Fruit fly (Drosophila melanogaster) whole organism, embryonic: ENCODE results near the gene CG42272.

Experiments
- CG13424 ChIP-seq: fragments of 200-800 bp; sonication (Bioruptor generic); optimal IDR thresholded peaks from 2 replicates; lab custom pipeline; 2019; ENCODE audit warnings: missing biosample characterization, mild to moderate bottlenecking, missing genetic modification characterization, moderate library complexity
- CG15479 ChIP-seq: fragments of 200-800 bp; sonication (Bioruptor generic); optimal IDR thresholded peaks from 3 replicates; lab custom pipeline; 2019; ENCODE audit warnings: missing biosample characterization, mild to moderate bottlenecking, missing genetic modification characterization, moderate library complexity
- CG1603 ChIP-seq: fragments of 200-800 bp; sonication (Bioruptor generic); optimal IDR thresholded peaks from 2 replicates; lab custom pipeline; 2019; ENCODE audit warnings: missing biosample characterization, mild to moderate bottlenecking, missing genetic modification characterization, moderate library complexity
- CG16863 ChIP-seq: fragments of 200-800 bp; sonication (Bioruptor generic); optimal IDR thresholded peaks from 3 replicates; lab custom pipeline; 2016; ENCODE audit warnings: missing biosample characterization, missing genetic modification characterization
- CG18262 ChIP-seq: fragments of 200-800 bp; optimal IDR thresholded peaks from 3 replicates; lab custom pipeline; 2019; ENCODE audit warnings: missing biosample characterization, mild to moderate bottlenecking, missing genetic modification characterization, moderate library complexity
- CG18476 ChIP-seq: fragments of 200-800 bp; sonication (Bioruptor generic); optimal IDR thresholded peaks from 2 replicates; lab custom pipeline; 2016; ENCODE audit warnings: missing biosample characterization, mild to moderate bottlenecking, missing genetic modification characterization
- CG2678 ChIP-seq: fragments of 200-800 bp; sonication (Bioruptor generic); optimal IDR thresholded peaks from 3 replicates; lab custom pipeline; 2019; ENCODE audit warnings: missing biosample characterization, mild to moderate bottlenecking, missing genetic modification characterization, moderate library complexity
- CG2712 ChIP-seq: fragments of 200-800 bp; optimal IDR thresholded peaks from 3 replicates; lab custom pipeline; 2019; ENCODE audit warnings: missing biosample characterization, mild to moderate bottlenecking, missing genetic modification characterization, moderate library complexity
- CG5245 ChIP-seq: fragments of 200-800 bp; sonication (Bioruptor generic); optimal IDR thresholded peaks from 3 replicates; lab custom pipeline; 2016; ENCODE audit warnings: missing biosample characterization, missing genetic modification characterization
- CG6689 ChIP-seq: fragments of 200-800 bp; sonication (Bioruptor generic); IDR thresholded peaks from 2 replicates; pipeline ENCODE4 v1.3.6; 2022; ENCODE audit warnings: missing biosample characterization, missing genetic modification characterization
- CG7372 ChIP-seq: fragments of 200-800 bp; sonication (Bioruptor generic); IDR thresholded peaks from 2 replicates; pipeline ENCODE4 v1.3.6; 2022; ENCODE audit warnings: missing biosample characterization, missing genetic modification characterization
- CG8089 ChIP-seq: fragments of 200-800 bp; sonication (Bioruptor generic); optimal IDR thresholded peaks from 3 replicates; lab custom pipeline; 2016; ENCODE audit warnings: missing biosample characterization, missing genetic modification characterization
- CG8944 ChIP-seq: fragments of 200-800 bp; sonication (Bioruptor generic); optimal IDR thresholded peaks from 3 replicates; lab custom pipeline; 2016; ENCODE audit warnings: missing biosample characterization, missing genetic modification characterization
- CG9215 ChIP-seq: fragments of 200-800 bp; sonication (Bioruptor generic); IDR thresholded peaks from 2 replicates; pipeline ENCODE4 v1.3.6; 2022; ENCODE audit warnings: missing biosample characterization, missing genetic modification characterization
- Ets65A ChIP-seq: fragments of 200-800 bp; sonication (Bioruptor generic); peaks from one replicate; lab custom pipeline; 2016; ENCODE audit warnings: missing biosample characterization, missing genetic modification characterization
- GATAe ChIP-seq: fragments of 200-800 bp; sonication (Bioruptor generic); conservative IDR thresholded peaks from 2 replicates; pipeline ENCODE4 v1.3.6; 2022; ENCODE audit warnings: missing biosample characterization, missing genetic modification characterization
- Hmr ChIP-seq: fragments of 200-800 bp; sonication (Bioruptor generic); optimal IDR thresholded peaks from 3 replicates; lab custom pipeline; 2017; ENCODE audit warnings: mild to moderate bottlenecking, missing biosample characterization, missing genetic modification reagents, missing genetic modification characterization
- Pdp1 ChIP-seq, 2 experiments: fragments of 200-800 bp; sonication (Bioruptor generic); optimal IDR thresholded peaks; 3 replicates each; lab custom pipeline; 2016; ENCODE audit warnings: missing biosample characterization in 2 of 2, missing genetic modification characterization in 2 of 2, mild to moderate bottlenecking in 1 of 2, moderate library complexity in 1 of 2
- Sox102F ChIP-seq: fragments of 200-800 bp; sonication (Bioruptor generic); optimal IDR thresholded peaks from 2 replicates; lab custom pipeline; 2018; ENCODE audit warnings: missing biosample characterization, mild to moderate bottlenecking, missing genetic modification characterization, moderate library complexity
- Ssrp ChIP-seq: fragments of 200-800 bp; sonication (Bioruptor generic); optimal IDR thresholded peaks from 2 replicates; lab custom pipeline; 2018; ENCODE audit warnings: missing biosample characterization, mild to moderate bottlenecking, missing genetic modification characterization, moderate library complexity
- Stat92E ChIP-seq, 3 experiments: fragments of >200 bp in 2 of 3; fragments of 200-800 bp in 1 of 3; sonication (Bioruptor generic) in 1 of 3; optimal IDR thresholded peaks; 2 replicates each; lab custom pipeline; 2017 to 2019; ENCODE audit warnings: missing biosample characterization in 3 of 3, missing genetic modification characterization in 3 of 3, mild to moderate bottlenecking in 1 of 3, moderate library complexity in 1 of 3
- Xrp1 ChIP-seq: fragments of 200-800 bp; sonication (Bioruptor generic); IDR thresholded peaks from 2 replicates; pipeline ENCODE4 v1.3.6; 2022; ENCODE audit warnings: missing biosample characterization, missing genetic modification characterization
- ara ChIP-seq: fragments of 200-800 bp; sonication (Bioruptor generic); IDR thresholded peaks from 2 replicates; pipeline ENCODE4 v1.3.6; 2022; ENCODE audit warnings: missing biosample characterization, missing genetic modification characterization
- chif ChIP-seq, 2 experiments: fragments of 200-800 bp; sonication (Bioruptor generic); optimal IDR thresholded peaks; 3 replicates each; lab custom pipeline; 2016; ENCODE audit warnings: missing biosample characterization in 2 of 2, missing genetic modification characterization in 2 of 2
- chm ChIP-seq: fragments of 200-800 bp; sonication (Bioruptor generic); IDR thresholded peaks from 2 replicates; pipeline ENCODE4 v1.3.6; 2022; ENCODE audit warnings: missing biosample characterization, missing genetic modification characterization
- dmrt11E ChIP-seq: fragments of 200-800 bp; sonication (Bioruptor generic); optimal IDR thresholded peaks from 3 replicates; lab custom pipeline; 2018; ENCODE audit warnings: missing biosample characterization, mild to moderate bottlenecking, missing genetic modification characterization, moderate library complexity
- dmrt99B ChIP-seq: fragments of 200-800 bp; sonication (Bioruptor generic); optimal IDR thresholded peaks from 2 replicates; lab custom pipeline; 2018; ENCODE audit warnings: missing biosample characterization, mild to moderate bottlenecking, missing genetic modification characterization, moderate library complexity
- dpn ChIP-seq, 2 experiments: fragments of 200-800 bp; sonication (Bioruptor generic); optimal IDR thresholded peaks; 3 replicates each; lab custom pipeline; 2016; ENCODE audit warnings: missing biosample characterization in 2 of 2, missing genetic modification characterization in 2 of 2
- ewg ChIP-seq: fragments of 200-800 bp; sonication (Bioruptor generic); optimal IDR thresholded peaks from 3 replicates; lab custom pipeline; 2017; ENCODE audit warnings: mild to moderate bottlenecking, missing biosample characterization, missing genetic modification reagents, missing genetic modification characterization
- exex ChIP-seq: fragments of 200-800 bp; sonication (Bioruptor generic); optimal IDR thresholded peaks from 4 replicates; lab custom pipeline; 2018; ENCODE audit warnings: missing biosample characterization, mild to moderate bottlenecking, missing genetic modification characterization, moderate library complexity
- hkb ChIP-seq, 2 experiments: fragments of 200-800 bp in 1 of 2; fragments of >200 bp in 1 of 2; sonication (Bioruptor generic) in 1 of 2; IDR thresholded peaks in 1 of 2; optimal IDR thresholded peaks in 1 of 2; 2 replicates each; pipeline versions ENCODE4 v1.3.6 to Lab custom; 2017 to 2022; ENCODE audit warnings: missing biosample characterization in 1 of 2, missing genetic modification characterization in 1 of 2
- lmd ChIP-seq: fragments of 200-800 bp; sonication (Bioruptor generic); IDR thresholded peaks from 2 replicates; pipeline ENCODE4 v1.3.6; 2022; ENCODE audit warnings: missing biosample characterization, missing genetic modification characterization
- nom ChIP-seq: fragments of 200-800 bp; sonication (Bioruptor generic); optimal IDR thresholded peaks from 2 replicates; lab custom pipeline; 2017; ENCODE audit warnings: missing biosample characterization, missing genetic modification characterization, mild to moderate bottlenecking, moderate library complexity, missing genetic modification reagents
- pfk ChIP-seq: fragments of 200-800 bp; sonication (Bioruptor generic); optimal IDR thresholded peaks from 2 replicates; lab custom pipeline; 2018; ENCODE audit warnings: missing biosample characterization, mild to moderate bottlenecking, missing genetic modification characterization, moderate library complexity
- phol ChIP-seq: fragments of 200-800 bp; sonication (Bioruptor generic); optimal IDR thresholded peaks from 3 replicates; lab custom pipeline; 2018; ENCODE audit warnings: missing biosample characterization, mild to moderate bottlenecking, missing genetic modification characterization, moderate library complexity
- psq ChIP-seq: fragments of 200-800 bp; sonication (Bioruptor generic); optimal IDR thresholded peaks from 2 replicates; lab custom pipeline; 2017; ENCODE audit warnings: missing biosample characterization, missing genetic modification characterization
- sens-2 ChIP-seq: fragments of 200-800 bp; sonication (Bioruptor generic); IDR thresholded peaks from 2 replicates; pipeline ENCODE4 v1.3.6; 2022; ENCODE audit warnings: missing biosample characterization, missing genetic modification characterization
- so ChIP-seq: fragments of 200-800 bp; sonication (Bioruptor generic); IDR thresholded peaks from 3 replicates; pipeline ENCODE4 v1.3.6; 2022; ENCODE audit warnings: missing biosample characterization, missing genetic modification characterization
- tgo ChIP-seq: fragments of 200-800 bp; sonication (Bioruptor generic); IDR thresholded peaks from 3 replicates; pipeline ENCODE4 v1.3.6; 2022; ENCODE audit warnings: missing biosample characterization, missing genetic modification characterization
- ttk ChIP-seq: fragments of 200-800 bp; sonication (Bioruptor generic); IDR thresholded peaks from 2 replicates; pipeline ENCODE4 v2.1.2; 2022; ENCODE audit warnings: missing biosample characterization, missing genetic modification characterization
- zen2 ChIP-seq: fragments of 200-800 bp; sonication (Bioruptor generic); IDR thresholded peaks from 3 replicates; pipeline ENCODE4 v1.3.6; 2022; ENCODE audit warnings: missing biosample characterization, missing genetic modification characterization; ENCODE audit not compliant: partially characterized antibody
- zf30C ChIP-seq: fragments of 200-800 bp; sonication (Bioruptor generic); optimal IDR thresholded peaks from 3 replicates; lab custom pipeline; 2018; ENCODE audit warnings: missing biosample characterization, mild to moderate bottlenecking, missing genetic modification characterization

CG42272 gene

DNA sequence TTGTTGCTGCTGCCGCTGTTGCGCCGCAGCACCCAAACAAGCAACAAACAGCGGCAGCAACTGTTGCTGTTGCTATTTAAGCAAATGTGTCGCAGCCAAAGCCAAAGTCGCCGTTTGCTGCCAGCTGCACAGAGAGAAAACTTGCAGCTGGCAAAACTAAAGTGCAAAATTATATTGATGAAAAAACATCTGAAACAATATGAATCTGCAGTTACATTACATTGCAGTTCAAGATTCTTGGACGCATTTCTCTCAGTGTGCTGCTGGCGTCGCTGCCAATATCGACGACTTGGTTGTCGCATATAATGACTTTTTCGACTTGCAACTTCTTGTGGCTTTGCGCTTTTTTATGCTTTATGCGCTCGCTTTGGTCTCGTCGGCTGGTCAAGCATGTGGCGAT is 31.4 kb downstream of the CG42272 start (continued):
- TF ChIP-seq CG5245 (GFP tag; lab: Kevin White, UChicago) (no peak), exex (tag; lab: Kevin White, UChicago) (no peak), hkb (optimal IDR thresholded peaks at IDR 0.05; lab: Kevin White, UChicago) (no peak), hkb (GFP tag; IDR thresholded peaks at IDR 0.05; lab: Robert Waterston, UW) (peak; percentile 25; the same call in 1 of the 2 replicates), CG8944 (GFP tag; lab: Kevin White, UChicago) (peak; percentile 26), CG2678 (tag; lab: Kevin White, UChicago) (no peak), Pdp1 (GFP tag; optimal IDR thresholded peaks at IDR 0.05; lab: Kevin White, UChicago) (peak in 1 of 2 experiments; percentile 22), ara (GFP tag; lab: Robert Waterston, UW) (peak; percentile 43; the same call in 1 of the 2 replicates), chif (GFP tag; optimal IDR thresholded peaks at IDR 0.05; lab: Kevin White, UChicago) (peak; percentile 39 to 42), sens-2 (peak; percentile 38; the same call in 1 of the 2 replicates), dpn (GFP tag; optimal IDR thresholded peaks at IDR 0.05; lab: Kevin White, UChicago) (peak in 1 of 2 experiments; percentile 33), Hmr (no peak), zf30C (GFP tag; lab: Kevin White, UChicago) (peak; percentile 22), CG1603 (tag; lab: Kevin White, UChicago) (peak; percentile 34), lmd (GFP tag; lab: Robert Waterston, UW) (peak; percentile 39; the same call in 1 of the 2 replicates), Ssrp (peak; percentile 3), CG2712 (tag; lab: Kevin White, UChicago) (peak; percentile 12), dmrt99B (tag; lab: Kevin White, UChicago) (peak; percentile 24), chm (GFP tag; lab: Robert Waterston, UW) (0 out of 2 replicates have a peak, but pooled peaks have one; percentile 20), CG6689 (GFP tag; lab: Robert Waterston, UW) (peak; percentile 32; the same call in 1 of the 2 replicates), phol (tag; lab: Kevin White, UChicago) (peak; percentile 3), so (GFP tag; lab: Robert Waterston, UW) (no peak), tgo (GFP tag; lab: Robert Waterston, UW) (peak; percentile 31; the same call in 1 of the 3 replicates), Stat92E (GFP tag; optimal IDR thresholded peaks at IDR 0.05; lab: Kevin White, UChicago) (no peak), CG7372 (GFP tag; lab: Robert Waterston, UW) (no peak), dmrt11E (tag; lab: Kevin White, UChicago) (peak; percentile 40), CG8089 (GFP tag; lab: Kevin White, UChicago) (no peak), nom (GFP tag; lab: Kevin White, UChicago) (peak; percentile 22), CG13424 (tag; lab: Kevin White, UChicago) (no peak), Sox102F (GFP tag; lab: Kevin White, UChicago) (peak; percentile 61), ttk (GFP tag; lab: Robert Waterston, UW) (peak; percentile 11; the same call in 1 of the 2 replicates)

DNA sequence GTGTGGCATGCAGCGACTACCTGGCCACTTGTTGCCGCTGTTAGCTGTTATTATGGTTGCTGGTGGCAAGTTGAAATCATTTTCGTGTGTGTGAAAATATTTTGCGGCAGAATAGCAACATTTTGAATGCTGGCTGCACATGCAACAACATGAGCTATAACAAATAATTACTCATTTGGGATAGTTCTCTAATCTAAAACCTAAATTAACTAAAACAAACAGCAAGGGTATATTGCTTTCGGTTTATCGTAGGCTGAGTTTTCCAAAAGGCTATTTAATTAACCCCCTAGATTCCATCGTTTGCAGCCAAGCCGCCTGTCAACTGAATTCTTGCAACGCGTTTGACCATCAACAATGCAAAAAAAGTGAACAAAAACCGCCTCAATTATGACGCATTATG is 32.0 kb downstream of the CG42272 start:
- no peak for TF ChIP-seq GATAe (GFP tag; lab: Robert Waterston, UW)
- TF ChIP-seq Ets65A = peak; percentile 54
- TF ChIP-seq CG18262 (tag; lab: Kevin White, UChicago) = no peak
- no peak for TF ChIP-seq zen2 (GFP tag; lab: Robert Waterston, UW)
- TF ChIP-seq ewg = no peak
- TF ChIP-seq CG9215 (GFP tag; lab: Robert Waterston, UW) = no peak
- no peak for TF ChIP-seq CG16863 (GFP tag; lab: Kevin White, UChicago)
- TF ChIP-seq pfk (GFP tag; lab: Kevin White, UChicago) = no peak
- TF ChIP-seq Xrp1 = no peak
- no peak for TF ChIP-seq psq
- TF ChIP-seq CG15479 (GFP tag; lab: Kevin White, UChicago) = peak; percentile 74
- no peak for TF ChIP-seq CG18476
